Fruit fly (Drosophila melanogaster): ENCODE results near the gene RYa-R.

Gene RYa-R

dm6 chr3R:27065136-27065535 is 68.4 kb downstream of the RYa-R start, which contains the start of gene CG43935:
Gene CG43935, plus strand, starts transcription at chr3R:27065436.
- TF ChIP-seq Eip78C (GFP tag) (no peak), lz (GFP tag; optimal IDR thresholded peaks at IDR 0.05) (no peak), Met (GFP tag; optimal IDR thresholded peaks at IDR 0.05) (no peak), Hr38 (GFP tag; optimal IDR thresholded peaks at IDR 0.05) (no peak), cyc (GFP tag; optimal IDR thresholded peaks at IDR 0.05) (no peak), CG8319 (GFP tag; optimal IDR thresholded peaks at IDR 0.05) (no peak), CG6276 (GFP tag; optimal IDR thresholded peaks at IDR 0.05) (no peak), eg (GFP tag; IDR thresholded peaks at IDR 0.05) (no peak), spab (GFP tag; optimal IDR thresholded peaks at IDR 0.05) (no peak)

- TF ChIP-seq CG3032 (tag; optimal IDR thresholded peaks at IDR 0.05) (no peak), fkh (GFP tag; optimal IDR thresholded peaks at IDR 0.05) (peak; percentile 89), Eip93F (GFP tag; optimal IDR thresholded peaks at IDR 0.05) (no peak)
Measured at dm6 chr3R:27067362-27067761, 70.6 kb downstream of the RYa-R start.

dm6 chr3R:27069201-27069600 is 72.4 kb downstream of the RYa-R start:
- TF ChIP-seq dsx (GFP tag; optimal IDR thresholded peaks at IDR 0.05; ENCODE audit: poor library complexity, severe bottlenecking) (peak; percentile 57), Sox15 (GFP tag; optimal IDR thresholded peaks at IDR 0.05) (no peak), eg (GFP tag; IDR thresholded peaks at IDR 0.05) (peak; percentile 59; the same call in 2 of the 3 replicates), fd85E (GFP tag; optimal IDR thresholded peaks at IDR 0.05) (no peak), Ets96B (tag; optimal IDR thresholded peaks at IDR 0.05) (peak; percentile 56), acj6 (GFP tag; optimal IDR thresholded peaks at IDR 0.05) (no peak), CG7368 (GFP tag; optimal IDR thresholded peaks at IDR 0.05) (no peak), Met (GFP tag; optimal IDR thresholded peaks at IDR 0.05) (no peak), CG32006 (GFP tag; optimal IDR thresholded peaks at IDR 0.05) (no peak), CG10669 (GFP tag; optimal IDR thresholded peaks at IDR 0.05) (no peak), spab (GFP tag; optimal IDR thresholded peaks at IDR 0.05) (peak; percentile 56), CG4318 (GFP tag; optimal IDR thresholded peaks at IDR 0.05) (no peak), Eip75B (GFP tag; optimal IDR thresholded peaks at IDR 0.05) (no peak), cyc (GFP tag; optimal IDR thresholded peaks at IDR 0.05) (no peak), CG8632 (GFP tag; optimal IDR thresholded peaks at IDR 0.05) (no peak), Hr4 (GFP tag; optimal IDR thresholded peaks at IDR 0.05) (peak; percentile 3), Eip93F (GFP tag; optimal IDR thresholded peaks at IDR 0.05) (no peak), topi (GFP tag; optimal IDR thresholded peaks at IDR 0.05) (no peak), dac (GFP tag; optimal IDR thresholded peaks at IDR 0.05) (no peak), OdsH (GFP tag; optimal IDR thresholded peaks at IDR 0.05) (no peak), lz (GFP tag; optimal IDR thresholded peaks at IDR 0.05) (no peak), esn (GFP tag; optimal IDR thresholded peaks at IDR 0.05) (no peak), CG8319 (GFP tag; optimal IDR thresholded peaks at IDR 0.05) (no peak), fd59A (GFP tag; optimal IDR thresholded peaks at IDR 0.05) (no peak), Hr39 (GFP tag; optimal IDR thresholded peaks at IDR 0.05) (no peak), CG3919 (GFP tag; optimal IDR thresholded peaks at IDR 0.05) (no peak), CG11762 (GFP tag; optimal IDR thresholded peaks at IDR 0.05; ENCODE audit: insufficient read depth) (no peak), CG1621 (tag; optimal IDR thresholded peaks at IDR 0.05) (peak; percentile 38), CG6854 (GFP tag; optimal IDR thresholded peaks at IDR 0.05) (no peak), Sox102F (GFP tag; optimal IDR thresholded peaks at IDR 0.05) (no peak), CG10631 (GFP tag; optimal IDR thresholded peaks at IDR 0.05) (no peak), CG9139 (GFP tag; optimal IDR thresholded peaks at IDR 0.05) (peak; percentile 13), Sox14 (GFP tag; optimal IDR thresholded peaks at IDR 0.05) (no peak), CG6276 (GFP tag; optimal IDR thresholded peaks at IDR 0.05) (peak; percentile 37), Hr38 (GFP tag; optimal IDR thresholded peaks at IDR 0.05) (no peak), CG11294 (GFP tag; IDR thresholded peaks at IDR 0.05) (no peak), CG34406 (GFP tag; optimal IDR thresholded peaks at IDR 0.05) (no peak), Lpt (GFP tag; optimal IDR thresholded peaks at IDR 0.05) (no peak), vri (GFP tag; optimal IDR thresholded peaks at IDR 0.05) (no peak), CG3032 (tag; optimal IDR thresholded peaks at IDR 0.05) (no peak), CG6163 (GFP tag; IDR thresholded peaks at IDR 0.05) (peak; percentile 76), ss (GFP tag; optimal IDR thresholded peaks at IDR 0.05) (peak; percentile 36 to 44), CG6808 (GFP tag; optimal IDR thresholded peaks at IDR 0.05) (peak; percentile 63), CG8119 (GFP tag; IDR thresholded peaks at IDR 0.05) (0 out of 3 replicates have a peak, but pooled peaks have one; percentile 23), CG11902 (GFP tag; optimal IDR thresholded peaks at IDR 0.05) (no peak)
